Fruit fly (Drosophila melanogaster): Measurements from ENCODE around the gene Daxx.

Gene Daxx

dm6 chr2L:6530952-6531512 is 50.3 kb downstream of the Daxx start:
- no peak for TF ChIP-seq Myc (optimal IDR thresholded peaks at IDR 0.05)
- no peak for TF ChIP-seq psq (optimal IDR thresholded peaks at IDR 0.05)
- TF ChIP-seq insv (optimal IDR thresholded peaks at IDR 0.05) = no peak
- TF ChIP-seq h (optimal IDR thresholded peaks at IDR 0.05) = no peak
- no peak for TF ChIP-seq ttk (optimal IDR thresholded peaks at IDR 0.05)
- no peak for TF ChIP-seq Sin3A (optimal IDR thresholded peaks at IDR 0.05)

dm6 chr2L:6531985-6532699 is 51.4 kb downstream of the Daxx start:
- no peak for TF ChIP-seq insv (optimal IDR thresholded peaks at IDR 0.05)
- TF ChIP-seq psq (optimal IDR thresholded peaks at IDR 0.05) = no peak
- no peak for TF ChIP-seq Myc (optimal IDR thresholded peaks at IDR 0.05)
- no peak for TF ChIP-seq Sin3A (optimal IDR thresholded peaks at IDR 0.05)
- TF ChIP-seq ttk (optimal IDR thresholded peaks at IDR 0.05) = no peak
- no peak for TF ChIP-seq h (optimal IDR thresholded peaks at IDR 0.05)

DNA sequence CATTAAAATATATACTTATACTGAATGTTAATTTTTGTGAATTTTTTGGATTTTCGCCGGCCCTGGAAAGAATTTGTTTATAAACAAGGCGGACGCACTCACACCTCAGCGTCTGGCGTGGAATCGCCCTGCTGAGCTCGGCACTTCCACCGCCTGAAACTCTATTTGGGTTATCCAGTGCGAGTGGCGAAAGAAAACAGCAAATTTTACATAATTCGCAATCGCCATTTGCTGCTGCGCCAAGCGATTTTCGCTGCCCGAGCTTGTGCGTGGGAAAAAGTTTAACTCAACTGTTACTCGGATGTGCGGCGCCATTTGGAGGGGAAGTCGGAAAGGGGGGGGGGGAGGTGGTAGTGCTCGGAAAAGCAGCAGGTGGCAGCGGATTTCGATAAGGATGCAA is 52.2 kb downstream of the Daxx start:
- TF ChIP-seq Myc (optimal IDR thresholded peaks at IDR 0.05) (no peak), h (optimal IDR thresholded peaks at IDR 0.05) (no peak), insv (optimal IDR thresholded peaks at IDR 0.05) (no peak), ttk (optimal IDR thresholded peaks at IDR 0.05) (no peak), Sin3A (optimal IDR thresholded peaks at IDR 0.05) (no peak), psq (optimal IDR thresholded peaks at IDR 0.05) (no peak)

dm6 chr2L:6533719-6534118 is 53.0 kb downstream of the Daxx start:
- TF ChIP-seq h (optimal IDR thresholded peaks at IDR 0.05) = no peak
- no peak for TF ChIP-seq psq (optimal IDR thresholded peaks at IDR 0.05)
- TF ChIP-seq ttk (optimal IDR thresholded peaks at IDR 0.05) = no peak

- no peak for TF ChIP-seq insv (optimal IDR thresholded peaks at IDR 0.05)
- TF ChIP-seq ttk (optimal IDR thresholded peaks at IDR 0.05) = no peak
Measured at dm6 chr2L:6534125-6534815, 53.5 kb downstream of the Daxx start.

- TF ChIP-seq Myc (optimal IDR thresholded peaks at IDR 0.05) = no peak
- no peak for TF ChIP-seq ttk (optimal IDR thresholded peaks at IDR 0.05)
- no peak for TF ChIP-seq Sin3A (optimal IDR thresholded peaks at IDR 0.05)
- no peak for TF ChIP-seq psq (optimal IDR thresholded peaks at IDR 0.05)
Measured at dm6 chr2L:6536044-6536581, 55.4 kb downstream of the Daxx start.

All from Kc167 (cell line).